Worm (Caenorhabditis elegans): Measurements from ENCODE around the gene oxy-4.

Gene oxy-4

ce11 chrIII:5202641-5203040 is 44.1 kb upstream of the oxy-4 start (continued):
- TF ChIP-seq lsy-12 (tag; optimal IDR thresholded peaks at IDR 0.05) = peak; percentile 48
- TF ChIP-seq unc-62 (GFP tag; optimal IDR thresholded peaks at IDR 0.05) = no peak
- no peak for TF ChIP-seq nhr-11 (tag; optimal IDR thresholded peaks at IDR 0.05)
- no peak for TF ChIP-seq unc-39 (tag; optimal IDR thresholded peaks at IDR 0.05)

- no peak for TF ChIP-seq ceh-82 (tag; optimal IDR thresholded peaks at IDR 0.05)
- no peak for TF ChIP-seq unc-62 (GFP tag; optimal IDR thresholded peaks at IDR 0.05)
- TF ChIP-seq snpc-4 (tag; optimal IDR thresholded peaks at IDR 0.05) = no peak
- TF ChIP-seq nhr-23 (tag; optimal IDR thresholded peaks at IDR 0.05) = peak; percentile 9
- peak; percentile 2 for TF ChIP-seq ceh-28 (tag; optimal IDR thresholded peaks at IDR 0.05)
- TF ChIP-seq elt-3 (tag; optimal IDR thresholded peaks at IDR 0.05) = peak in 2 of 3 experiments; percentile 42 to 64
- no peak for TF ChIP-seq nhr-25 (tag; optimal IDR thresholded peaks at IDR 0.05)
- no peak for TF ChIP-seq hmg-11 (tag; optimal IDR thresholded peaks at IDR 0.05)
- TF ChIP-seq elt-2 (tag; optimal IDR thresholded peaks at IDR 0.05) = peak; percentile 97
- TF ChIP-seq nhr-11 (tag; optimal IDR thresholded peaks at IDR 0.05) = no peak
- peak; percentile 76 for TF ChIP-seq pha-4 (tag; optimal IDR thresholded peaks at IDR 0.05)
- peak; percentile 45 for TF ChIP-seq jun-1 (tag; optimal IDR thresholded peaks at IDR 0.05)
- TF ChIP-seq fos-1 (tag; optimal IDR thresholded peaks at IDR 0.05) = no peak
- TF ChIP-seq nhr-12 (tag; optimal IDR thresholded peaks at IDR 0.05) = no peak
- TF ChIP-seq pqm-1 (tag; optimal IDR thresholded peaks at IDR 0.05) = peak; percentile 98
Measured at ce11 chrIII:5201267-5201666, 42.7 kb upstream of the oxy-4 start.

ce11 chrIII:5200349-5200748 is 41.8 kb upstream of the oxy-4 start:
- TF ChIP-seq pqm-1 (tag; optimal IDR thresholded peaks at IDR 0.05) = peak; percentile 52
- TF ChIP-seq jun-1 (tag; optimal IDR thresholded peaks at IDR 0.05) = peak; percentile 38
- peak; percentile 49 for TF ChIP-seq elt-2 (tag; optimal IDR thresholded peaks at IDR 0.05)
- no peak for TF ChIP-seq lin-15B (tag; optimal IDR thresholded peaks at IDR 0.05)
- TF ChIP-seq pha-4 (tag; optimal IDR thresholded peaks at IDR 0.05) = peak; percentile 68

ce11 chrIII:5199577-5199976 is 41.0 kb upstream of the oxy-4 start, which contains the start of gene emb-8:
emb-8 (minus strand) TSS chrIII:5199677.
- no peak for TF ChIP-seq nhr-237 (tag; optimal IDR thresholded peaks at IDR 0.05)
- TF ChIP-seq ceh-82 (tag; optimal IDR thresholded peaks at IDR 0.05) = no peak
- no peak for TF ChIP-seq ZK546.5 (tag; optimal IDR thresholded peaks at IDR 0.05)
- TF ChIP-seq ztf-4 (tag; optimal IDR thresholded peaks at IDR 0.05) = no peak
- TF ChIP-seq egl-27 (tag; optimal IDR thresholded peaks at IDR 0.05) = no peak
- no peak for TF ChIP-seq unc-62 (GFP tag; optimal IDR thresholded peaks at IDR 0.05)
- no peak for TF ChIP-seq skn-1 (tag; optimal IDR thresholded peaks at IDR 0.05)
- TF ChIP-seq aly-2 (tag; optimal IDR thresholded peaks at IDR 0.05) = no peak
- no peak for TF ChIP-seq tbx-2 (tag; optimal IDR thresholded peaks at IDR 0.05)
- no peak for TF ChIP-seq mml-1 (tag; optimal IDR thresholded peaks at IDR 0.05)
- TF ChIP-seq unc-39 (tag; optimal IDR thresholded peaks at IDR 0.05) = no peak
- TF ChIP-seq lin-15B (tag; optimal IDR thresholded peaks at IDR 0.05) = no peak
- TF ChIP-seq ceh-28 (tag; optimal IDR thresholded peaks at IDR 0.05) = no peak
- no peak for TF ChIP-seq zag-1 (tag; optimal IDR thresholded peaks at IDR 0.05)
- no peak for TF ChIP-seq fos-1 (tag; optimal IDR thresholded peaks at IDR 0.05)
- TF ChIP-seq fkh-2 (tag; optimal IDR thresholded peaks at IDR 0.05) = no peak
- TF ChIP-seq snpc-4 (tag; optimal IDR thresholded peaks at IDR 0.05) = no peak
- TF ChIP-seq nhr-25 (tag; optimal IDR thresholded peaks at IDR 0.05) = no peak

ce11 chrIII:5196298-5197045 is 37.9 kb upstream of the oxy-4 start:
- TF ChIP-seq fkh-2 (tag; optimal IDR thresholded peaks at IDR 0.05) (no peak), ama-1 (optimal IDR thresholded peaks at IDR 0.05) (peak; percentile 69), egl-27 (tag; optimal IDR thresholded peaks at IDR 0.05) (no peak), tbx-2 (tag; optimal IDR thresholded peaks at IDR 0.05) (no peak), elt-2 (tag; optimal IDR thresholded peaks at IDR 0.05) (peak; percentile 52), elt-3 (tag; optimal IDR thresholded peaks at IDR 0.05) (peak in 1 of 3 experiments; percentile 71), nhr-25 (tag; optimal IDR thresholded peaks at IDR 0.05) (peak; percentile 31), nhr-43 (tag; optimal IDR thresholded peaks at IDR 0.05; ENCODE audit: poor library complexity, severe bottlenecking) (peak; percentile 19)

- TF ChIP-seq mml-1 (tag; optimal IDR thresholded peaks at IDR 0.05) (no peak), lin-15B (tag; optimal IDR thresholded peaks at IDR 0.05) (no peak), nhr-77 (tag; optimal IDR thresholded peaks at IDR 0.05) (no peak), ceh-28 (tag; optimal IDR thresholded peaks at IDR 0.05) (peak; percentile 12), nhr-12 (tag; optimal IDR thresholded peaks at IDR 0.05) (no peak)
Measured at ce11 chrIII:5195690-5196089, 37.1 kb upstream of the oxy-4 start, which contains the start of gene moc-6. moc-6 (plus strand) TSS chrIII:5195990.
